Fruit fly (Drosophila melanogaster) whole organism, embryonic: ENCODE results near the gene CG11550.

Source experiments
- Ada2b ChIP-seq: fragments of 200-800 bp; sonication (Bioruptor generic); IDR thresholded peaks from 2 replicates; pipeline ENCODE4 v1.3.6; 2022; ENCODE audit warnings: missing biosample characterization, missing genetic modification characterization
- Aef1 ChIP-seq: fragments of 200-800 bp; sonication (Bioruptor generic); IDR thresholded peaks from 3 replicates; pipeline ENCODE4 v1.3.6; 2022; ENCODE audit warnings: missing biosample characterization, missing genetic modification characterization
- B-H1 ChIP-seq: fragments of 200-800 bp; sonication (Bioruptor generic); IDR thresholded peaks from 3 replicates; pipeline ENCODE4 v1.3.6; 2022; ENCODE audit warnings: missing biosample characterization, missing genetic modification characterization
- Bdp1 ChIP-seq: fragments of 200-800 bp; sonication (Bioruptor generic); optimal IDR thresholded peaks from 3 replicates; lab custom pipeline; 2016; ENCODE audit warnings: missing biosample characterization, missing genetic modification characterization
- C15 ChIP-seq: fragments of 200-800 bp; sonication (Bioruptor generic); IDR thresholded peaks from 3 replicates; pipeline ENCODE4 v1.3.6; 2022; ENCODE audit warnings: missing biosample characterization, missing genetic modification characterization
- CG11504 ChIP-seq: fragments of 200-800 bp; sonication (Bioruptor generic); optimal IDR thresholded peaks from 3 replicates; lab custom pipeline; 2019; ENCODE audit warnings: missing biosample characterization, mild to moderate bottlenecking, missing genetic modification characterization, moderate library complexity
- CG11560 ChIP-seq: fragments of 200-800 bp; sonication (Bioruptor generic); IDR thresholded peaks from 3 replicates; pipeline ENCODE4 v1.3.6; 2022; ENCODE audit warnings: missing biosample characterization, missing genetic modification characterization
- CG11696 ChIP-seq: fragments of 200-800 bp; sonication (Bioruptor generic); IDR thresholded peaks from 2 replicates; pipeline ENCODE4 v1.3.6; 2022; ENCODE audit warnings: missing biosample characterization, missing genetic modification characterization
- CG12155 ChIP-seq: fragments of 200-800 bp; sonication (Bioruptor generic); optimal IDR thresholded peaks from 3 replicates; lab custom pipeline; 2016; ENCODE audit warnings: missing biosample characterization, missing genetic modification characterization
- CG13624 ChIP-seq: fragments of 200-800 bp; sonication (Bioruptor generic); optimal IDR thresholded peaks from 2 replicates; lab custom pipeline; 2016; ENCODE audit warnings: missing biosample characterization, missing genetic modification characterization
- CG1603 ChIP-seq: fragments of 200-800 bp; sonication (Bioruptor generic); optimal IDR thresholded peaks from 2 replicates; lab custom pipeline; 2019; ENCODE audit warnings: missing biosample characterization, mild to moderate bottlenecking, missing genetic modification characterization, moderate library complexity
- CG17359 ChIP-seq: fragments of 200-800 bp; sonication (Bioruptor generic); optimal IDR thresholded peaks from 3 replicates; lab custom pipeline; 2018; ENCODE audit warnings: missing biosample characterization, mild to moderate bottlenecking, missing genetic modification characterization, moderate library complexity
- CG2116 ChIP-seq: fragments of 200-800 bp; sonication (Bioruptor generic); optimal IDR thresholded peaks from 3 replicates; lab custom pipeline; 2018; ENCODE audit warnings: missing biosample characterization, mild to moderate bottlenecking, missing genetic modification characterization
- CG2889 ChIP-seq: fragments of 200-800 bp; sonication (Bioruptor generic); IDR thresholded peaks from 3 replicates; pipeline ENCODE4 v1.3.6; 2022; ENCODE audit warnings: missing biosample characterization, missing genetic modification characterization
- CG31365 ChIP-seq: fragments of 200-800 bp; sonication (Bioruptor generic); optimal IDR thresholded peaks from 2 replicates; lab custom pipeline; 2018; ENCODE audit warnings: missing biosample characterization, mild to moderate bottlenecking, missing genetic modification characterization
- CG32772 ChIP-seq: fragments of 200-800 bp; sonication (Bioruptor generic); IDR thresholded peaks from 2 replicates; pipeline ENCODE4 v1.3.6; 2022; ENCODE audit warnings: missing biosample characterization, missing genetic modification characterization
- CG3838 ChIP-seq: fragments of 200-800 bp; sonication (Bioruptor generic); optimal IDR thresholded peaks from 3 replicates; lab custom pipeline; 2016; ENCODE audit warnings: missing biosample characterization, missing genetic modification characterization
- CG6683 ChIP-seq: fragments of 200-800 bp; sonication (Bioruptor generic); optimal IDR thresholded peaks from 2 replicates; lab custom pipeline; 2017; ENCODE audit warnings: missing biosample characterization, mild to moderate bottlenecking, missing genetic modification characterization, missing genetic modification reagents
- CG7372 ChIP-seq: fragments of 200-800 bp; sonication (Bioruptor generic); IDR thresholded peaks from 2 replicates; pipeline ENCODE4 v1.3.6; 2022; ENCODE audit warnings: missing biosample characterization, missing genetic modification characterization
- CG7556 ChIP-seq: fragments of 200-800 bp; sonication (Bioruptor generic); optimal IDR thresholded peaks from 2 replicates; lab custom pipeline; 2017; ENCODE audit warnings: missing biosample characterization, mild to moderate bottlenecking, missing genetic modification characterization
- CG7786 ChIP-seq: fragments of 200-800 bp; sonication (Bioruptor generic); optimal IDR thresholded peaks from 2 replicates; lab custom pipeline; 2016; ENCODE audit warnings: missing biosample characterization, missing genetic modification characterization
- CoRest ChIP-seq: fragments of 200-800 bp; sonication (Bioruptor generic); optimal IDR thresholded peaks from 3 replicates; lab custom pipeline; 2018; ENCODE audit warnings: missing biosample characterization, mild to moderate bottlenecking, missing genetic modification characterization, moderate library complexity
- D19B ChIP-seq: fragments of 200-800 bp; sonication (Bioruptor generic); optimal IDR thresholded peaks from 2 replicates; lab custom pipeline; 2017; ENCODE audit warnings: missing biosample characterization, mild to moderate bottlenecking, missing genetic modification characterization
- Dad ChIP-seq: fragments of 200-800 bp; sonication (Bioruptor generic); optimal IDR thresholded peaks from 3 replicates; lab custom pipeline; 2016; ENCODE audit warnings: missing biosample characterization, missing genetic modification characterization
- Ets65A ChIP-seq: fragments of 200-800 bp; sonication (Bioruptor generic); peaks from one replicate; lab custom pipeline; 2016; ENCODE audit warnings: missing biosample characterization, missing genetic modification characterization
- Ets97D ChIP-seq: fragments of 200-800 bp; sonication (Bioruptor generic); optimal IDR thresholded peaks from 3 replicates; lab custom pipeline; 2016; ENCODE audit warnings: missing biosample characterization, missing genetic modification characterization
- H2.0 ChIP-seq: fragments of 200-800 bp; sonication (Bioruptor generic); IDR thresholded peaks from 2 replicates; pipeline ENCODE4 v1.3.6; 2022; ENCODE audit warnings: missing biosample characterization, missing genetic modification characterization
- Lhr ChIP-seq: fragments of 200-800 bp; sonication (Bioruptor generic); optimal IDR thresholded peaks from 3 replicates; lab custom pipeline; 2017; ENCODE audit warnings: mild to moderate bottlenecking, missing biosample characterization, missing genetic modification reagents, missing genetic modification characterization
- Max ChIP-seq: fragments of 200-800 bp; sonication (Bioruptor generic); optimal IDR thresholded peaks from 2 replicates; lab custom pipeline; 2016; ENCODE audit warnings: missing biosample characterization, mild to moderate bottlenecking, missing genetic modification characterization
- Med ChIP-seq: fragments of 200-800 bp; sonication (Bioruptor generic); peaks from one replicate; lab custom pipeline; 2016; ENCODE audit warnings: missing biosample characterization, missing genetic modification characterization, mild to moderate bottlenecking, inconsistent platforms, moderate library complexity
- Ssrp ChIP-seq: fragments of 200-800 bp; sonication (Bioruptor generic); optimal IDR thresholded peaks from 2 replicates; lab custom pipeline; 2018; ENCODE audit warnings: missing biosample characterization, mild to moderate bottlenecking, missing genetic modification characterization, moderate library complexity
- ap ChIP-seq: fragments of 200-800 bp; sonication (Bioruptor generic); IDR thresholded peaks from 2 replicates; pipeline ENCODE4 v1.3.6; 2022; ENCODE audit warnings: missing biosample characterization, missing genetic modification characterization
- bab2 ChIP-seq: fragments of 200-800 bp; sonication (Bioruptor generic); optimal IDR thresholded peaks from 2 replicates; lab custom pipeline; 2016; ENCODE audit warnings: missing biosample characterization, missing genetic modification characterization
- chn ChIP-seq: fragments of 200-800 bp; sonication (Bioruptor generic); optimal IDR thresholded peaks from 2 replicates; lab custom pipeline; 2016; ENCODE audit warnings: missing biosample characterization, missing genetic modification characterization
- ci ChIP-seq: fragments of 200-800 bp; sonication (Bioruptor generic); IDR thresholded peaks from 3 replicates; pipeline ENCODE4 v1.3.6; 2022; ENCODE audit warnings: missing biosample characterization, missing genetic modification characterization
- croc ChIP-seq: fragments of 200-800 bp; sonication (Bioruptor generic); conservative IDR thresholded peaks from 3 replicates; pipeline ENCODE4 v1.3.6; 2022; ENCODE audit warnings: missing biosample characterization, missing genetic modification characterization
- dimm ChIP-seq: fragments of 200-800 bp; sonication (Bioruptor generic); IDR thresholded peaks from 2 replicates; pipeline ENCODE4 v1.3.6; 2022; ENCODE audit warnings: missing biosample characterization, missing genetic modification characterization
- en ChIP-seq: fragments of 200-800 bp; sonication (Bioruptor generic); optimal IDR thresholded peaks from 2 replicates; lab custom pipeline; 2016; ENCODE audit warnings: missing biosample characterization, missing genetic modification characterization
- esg ChIP-seq: fragments of 200-800 bp; sonication (Bioruptor generic); conservative IDR thresholded peaks from 2 replicates; pipeline ENCODE4 v1.3.6; 2022; ENCODE audit warnings: missing biosample characterization, missing genetic modification characterization
- eve ChIP-seq, 2 experiments: fragments of >200 bp; optimal IDR thresholded peaks; 2 replicates each; lab custom pipeline; 2017; ENCODE audit warnings: missing biosample characterization in 2 of 2, missing genetic modification characterization in 2 of 2
- fu2 ChIP-seq: fragments of 200-800 bp; sonication (Bioruptor generic); optimal IDR thresholded peaks from 2 replicates; lab custom pipeline; 2016; ENCODE audit warnings: missing biosample characterization, missing genetic modification characterization
- inv ChIP-seq: fragments of 200-800 bp; sonication (Bioruptor generic); IDR thresholded peaks from 2 replicates; pipeline ENCODE4 v1.3.6; 2022; ENCODE audit warnings: missing biosample characterization, missing genetic modification characterization; ENCODE audit not compliant: partially characterized antibody
- jumu ChIP-seq: fragments of 200-800 bp; sonication (Bioruptor generic); optimal IDR thresholded peaks from 3 replicates; lab custom pipeline; 2016; ENCODE audit warnings: missing biosample characterization, missing genetic modification characterization
- nerfin-2 ChIP-seq: fragments of 200-800 bp; sonication (Bioruptor generic); IDR thresholded peaks from 2 replicates; pipeline ENCODE4 v1.3.6; 2022; ENCODE audit warnings: missing biosample characterization, missing genetic modification characterization; ENCODE audit not compliant: partially characterized antibody
- nom ChIP-seq: fragments of 200-800 bp; sonication (Bioruptor generic); optimal IDR thresholded peaks from 2 replicates; lab custom pipeline; 2017; ENCODE audit warnings: missing biosample characterization, missing genetic modification characterization, mild to moderate bottlenecking, moderate library complexity, missing genetic modification reagents
- otp ChIP-seq: fragments of 200-800 bp; sonication (Bioruptor generic); IDR thresholded peaks from 3 replicates; pipeline ENCODE4, ENCODE4 v1.3.6; 2022; ENCODE audit warnings: missing biosample characterization, missing genetic modification characterization
- ro ChIP-seq: fragments of 200-800 bp; sonication (Bioruptor generic); IDR thresholded peaks from 2 replicates; pipeline ENCODE4 v1.3.6; 2022; ENCODE audit warnings: missing biosample characterization, missing genetic modification characterization
- row ChIP-seq: fragments of 200-800 bp; sonication (Bioruptor generic); IDR thresholded peaks from 3 replicates; pipeline ENCODE4 v1.3.6; 2022; ENCODE audit warnings: missing biosample characterization, missing genetic modification characterization
- sens-2 ChIP-seq: fragments of 200-800 bp; sonication (Bioruptor generic); IDR thresholded peaks from 2 replicates; pipeline ENCODE4 v1.3.6; 2022; ENCODE audit warnings: missing biosample characterization, missing genetic modification characterization
- sna ChIP-seq: fragments of 200-800 bp; sonication (Bioruptor generic); IDR thresholded peaks from 2 replicates; pipeline ENCODE4 v1.3.6; 2022; ENCODE audit warnings: missing biosample characterization, missing genetic modification characterization; ENCODE audit not compliant: partially characterized antibody
- zen ChIP-seq: fragments of 200-800 bp; sonication (Bioruptor generic); optimal IDR thresholded peaks from 3 replicates; lab custom pipeline; 2018; ENCODE audit warnings: missing biosample characterization, mild to moderate bottlenecking, missing genetic modification characterization, moderate library complexity
- zfh1 ChIP-seq: fragments of 200-800 bp; sonication (Bioruptor generic); IDR thresholded peaks from 3 replicates; pipeline ENCODE4 v1.3.6; 2022; ENCODE audit warnings: missing biosample characterization, missing genetic modification characterization
- zfh2 ChIP-seq: fragments of 200-800 bp; sonication (Bioruptor generic); optimal IDR thresholded peaks from 2 replicates; lab custom pipeline; 2016; ENCODE audit warnings: missing biosample characterization, missing genetic modification characterization

CG11550 gene

dm6 chr3R:31636501-31636900 lies 43.2 kb downstream of the CG11550 start (continued):
- TF ChIP-seq CG12155 (GFP tag; lab: Kevin White, UChicago) (peak; percentile 9), sens-2 (no peak), ap (0 out of 2 replicates have a peak, but pooled peaks have one; percentile 36), Ets65A (GFP tag; lab: Kevin White, UChicago) (peak; percentile 92), Max (GFP tag; lab: Kevin White, UChicago) (no peak), eve (GFP tag; optimal IDR thresholded peaks at IDR 0.05; lab: Kevin White, UChicago) (no peak), CG2889 (GFP tag; lab: Robert Waterston, UW) (no peak), CG1603 (tag; lab: Kevin White, UChicago) (peak; percentile 36), Ssrp (tag; lab: Kevin White, UChicago) (no peak), CG7786 (peak; percentile 41), esg (GFP tag; lab: Robert Waterston, UW) (peak; percentile 37; the same call in 1 of the 2 replicates), CG11504 (tag; lab: Kevin White, UChicago) (peak; percentile 43), B-H1 (GFP tag; lab: Robert Waterston, UW) (no peak), nerfin-2 (no peak), Ets97D (GFP tag; lab: Kevin White, UChicago) (no peak), dimm (no peak), ci (GFP tag; lab: Robert Waterston, UW) (0 out of 3 replicates have a peak, but pooled peaks have one; percentile 55), row (GFP tag; lab: Robert Waterston, UW) (peak; percentile 68), CG17359 (peak; percentile 31), CG11560 (tag; lab: Robert Waterston, UW) (no peak), CoRest (peak; percentile 37), Aef1 (peak; percentile 30; the same call in 1 of the 3 replicates), zfh2 (peak; percentile 12), D19B (GFP tag; lab: Kevin White, UChicago) (peak; percentile 8), H2.0 (no peak), bab2 (no peak), CG2116 (GFP tag; lab: Kevin White, UChicago) (no peak), CG3838 (no peak), ro (GFP tag; lab: Robert Waterston, UW) (no peak), Bdp1 (GFP tag; lab: Kevin White, UChicago) (no peak), inv (GFP tag; lab: Robert Waterston, UW) (no peak), CG11696 (GFP tag; lab: Robert Waterston, UW) (no peak), C15 (no peak), Lhr (GFP tag; lab: Kevin White, UChicago) (no peak), zfh1 (no peak), CG13624 (peak; percentile 4), CG31365 (tag; lab: Kevin White, UChicago) (no peak), sna (GFP tag; lab: Robert Waterston, UW) (no peak), Ada2b (GFP tag; lab: Robert Waterston, UW) (no peak), fu2 (no peak), jumu (no peak), CG7556 (GFP tag; lab: Kevin White, UChicago) (peak; percentile 39), CG6683 (GFP tag; lab: Kevin White, UChicago) (no peak), otp (GFP tag; lab: Robert Waterston, UW) (no peak), croc (GFP tag; lab: Robert Waterston, UW) (no peak), chn (GFP tag; lab: Kevin White, UChicago) (peak; percentile 1), zen (tag; lab: Kevin White, UChicago) (peak; percentile 7), nom (GFP tag; lab: Kevin White, UChicago) (no peak), CG32772 (GFP tag; lab: Robert Waterston, UW) (no peak), Dad (GFP tag; lab: Kevin White, UChicago) (peak; percentile 9), CG7372 (GFP tag; lab: Robert Waterston, UW) (no peak), en (GFP tag; lab: Kevin White, UChicago) (no peak), Med (peak; percentile 82)
